Worm (Caenorhabditis elegans) whole organism, mixed stage, embryonic: ENCODE measurements around the gene lias-1.

Source experiments
- M03D4.4 ChIP-seq: sonication (generic microtip); optimal IDR thresholded peaks from 2 replicates; lab custom pipeline; 2017; ENCODE audit warnings: mild to moderate bottlenecking, missing genetic modification characterization, missing compliant biosample characterization
- bed-3 ChIP-seq: fragments of 200-800 bp; sonication (Bioruptor generic); optimal IDR thresholded peaks from 3 replicates; lab custom pipeline; 2018; ENCODE audit warnings: mild to moderate bottlenecking, missing genetic modification characterization, moderate library complexity, missing compliant biosample characterization
- blmp-1 ChIP-seq: fragments of 150-350 bp; optimal IDR thresholded peaks from 2 replicates; lab custom pipeline; 2014; ENCODE audit warnings: missing biosample characterization, missing genetic modification characterization
- ceh-39 ChIP-seq: fragments of 150-350 bp; optimal IDR thresholded peaks from 2 replicates; lab custom pipeline; 2014; ENCODE audit warnings: missing biosample characterization, missing genetic modification characterization
- ceh-43 ChIP-seq: fragments of 200-800 bp; sonication (Bioruptor generic); optimal IDR thresholded peaks from 2 replicates; lab custom pipeline; 2018; ENCODE audit warnings: mild to moderate bottlenecking, missing genetic modification characterization, moderate library complexity, missing compliant biosample characterization
- ceh-83 ChIP-seq: fragments of 200-800 bp; sonication (Bioruptor generic); optimal IDR thresholded peaks from 2 replicates; lab custom pipeline; 2018; ENCODE audit warnings: mild to moderate bottlenecking, missing genetic modification characterization, missing compliant biosample characterization
- ces-1 ChIP-seq: fragments of 150-350 bp; optimal IDR thresholded peaks from 2 replicates; lab custom pipeline; 2014; ENCODE audit warnings: missing biosample characterization, missing genetic modification reagents, missing genetic modification characterization
- cnd-1 ChIP-seq: fragments of 200-800 bp; sonication (Bioruptor generic); optimal IDR thresholded peaks from 2 replicates; lab custom pipeline; 2018; ENCODE audit warnings: mild to moderate bottlenecking, missing genetic modification characterization, missing compliant biosample characterization
- drap-1 ChIP-seq: fragments of 200-800 bp; sonication (Bioruptor generic); optimal IDR thresholded peaks from 3 replicates; lab custom pipeline; 2018; ENCODE audit warnings: mild to moderate bottlenecking, missing genetic modification characterization, missing compliant biosample characterization
- elt-1 ChIP-seq: sonication (generic microtip); optimal IDR thresholded peaks from 2 replicates; lab custom pipeline; 2017; ENCODE audit warnings: missing genetic modification characterization, mild to moderate bottlenecking, missing compliant biosample characterization, antibody characterized with exemption, moderate library complexity, borderline replicate concordance; ENCODE audit not compliant: insufficient read depth
- elt-3 ChIP-seq: fragments of 150-350 bp; optimal IDR thresholded peaks from 2 replicates; lab custom pipeline; 2014; ENCODE audit warnings: missing biosample characterization, missing genetic modification characterization
- flh-1 ChIP-seq: fragments of 200-800 bp; sonication (Bioruptor generic); optimal IDR thresholded peaks from 2 replicates; lab custom pipeline; 2018; ENCODE audit warnings: mild to moderate bottlenecking, missing genetic modification characterization, moderate library complexity, missing compliant biosample characterization
- ham-2 ChIP-seq: fragments of 200-800 bp; sonication (Bioruptor generic); optimal IDR thresholded peaks from 2 replicates; lab custom pipeline; 2018; ENCODE audit warnings: mild to moderate bottlenecking, missing genetic modification characterization, missing compliant biosample characterization
- hlh-1 ChIP-seq: fragments of 150-350 bp; optimal IDR thresholded peaks from 2 replicates; lab custom pipeline; 2014; ENCODE audit warnings: missing biosample characterization, missing genetic modification reagents, missing genetic modification characterization
- lin-13 ChIP-seq: fragments of 150-350 bp; optimal IDR thresholded peaks from 2 replicates; lab custom pipeline; 2014; ENCODE audit warnings: missing biosample characterization, missing genetic modification characterization
- lin-32 ChIP-seq: fragments of 200-800 bp; sonication (Bioruptor generic); optimal IDR thresholded peaks from 2 replicates; lab custom pipeline; 2018; ENCODE audit warnings: mild to moderate bottlenecking, missing genetic modification characterization, missing compliant biosample characterization
- lsy-2 ChIP-seq: fragments of 150-350 bp; optimal IDR thresholded peaks from 2 replicates; lab custom pipeline; 2014; ENCODE audit warnings: missing biosample characterization, missing genetic modification characterization
- mab-5 ChIP-seq: fragments of 150-350 bp; optimal IDR thresholded peaks from 2 replicates; lab custom pipeline; 2014; ENCODE audit warnings: missing biosample characterization, missing genetic modification characterization
- mep-1 ChIP-seq: fragments of 150-350 bp; optimal IDR thresholded peaks from 2 replicates; lab custom pipeline; 2017; ENCODE audit warnings: missing biosample characterization, missing genetic modification reagents, missing genetic modification characterization, inconsistent platforms
- mls-2 ChIP-seq: sonication (generic microtip); optimal IDR thresholded peaks from 2 replicates; lab custom pipeline; 2016; ENCODE audit warnings: mild to moderate bottlenecking, missing genetic modification characterization, moderate library complexity, missing compliant biosample characterization
- nhr-12 ChIP-seq: fragments of 150-350 bp; optimal IDR thresholded peaks from 2 replicates; lab custom pipeline; 2014; ENCODE audit warnings: missing biosample characterization, missing genetic modification characterization
- nhr-2 ChIP-seq: fragments of 150-350 bp; optimal IDR thresholded peaks from 2 replicates; lab custom pipeline; 2014; ENCODE audit warnings: missing biosample characterization, missing genetic modification characterization
- nhr-237 ChIP-seq: fragments of 150-350 bp; optimal IDR thresholded peaks from 2 replicates; lab custom pipeline; 2014; ENCODE audit warnings: missing biosample characterization, missing genetic modification characterization
- nhr-28 ChIP-seq: fragments of 150-350 bp; optimal IDR thresholded peaks from 2 replicates; lab custom pipeline; 2014; ENCODE audit warnings: missing biosample characterization, missing genetic modification characterization
- nhr-76 ChIP-seq: sonication (generic microtip); optimal IDR thresholded peaks from 2 replicates; lab custom pipeline; 2017; ENCODE audit warnings: missing biosample characterization, missing genetic modification characterization
- pha-4 ChIP-seq: fragments of 150-350 bp; optimal IDR thresholded peaks from 2 replicates; lab custom pipeline; 2018; ENCODE audit warnings: missing biosample characterization, missing genetic modification reagents, missing genetic modification characterization
- sem-2 ChIP-seq: fragments of 200-800 bp; sonication (Bioruptor generic); optimal IDR thresholded peaks from 2 replicates; lab custom pipeline; 2018; ENCODE audit warnings: mild to moderate bottlenecking, missing genetic modification characterization, missing compliant biosample characterization
- snpc-4 ChIP-seq: fragments of 150-350 bp; optimal IDR thresholded peaks from 2 replicates; lab custom pipeline; 2014; ENCODE audit warnings: missing biosample characterization, missing genetic modification characterization
- sptf-1 ChIP-seq: sonication (generic microtip); optimal IDR thresholded peaks from 2 replicates; lab custom pipeline; 2017; ENCODE audit warnings: mild to moderate bottlenecking, missing genetic modification characterization, moderate library complexity, missing compliant biosample characterization
- tbx-8 ChIP-seq: fragments of 200-800 bp; sonication (Bioruptor generic); optimal IDR thresholded peaks from 2 replicates; lab custom pipeline; 2018; ENCODE audit warnings: mild to moderate bottlenecking, missing genetic modification characterization, moderate library complexity, missing compliant biosample characterization
- unc-120 ChIP-seq: sonication (generic microtip); optimal IDR thresholded peaks from 2 replicates; lab custom pipeline; 2017; ENCODE audit warnings: missing genetic modification characterization, missing compliant biosample characterization; ENCODE audit not compliant: poor library complexity, severe bottlenecking
- unc-39 ChIP-seq: fragments of 150-350 bp; optimal IDR thresholded peaks from 2 replicates; lab custom pipeline; 2014; ENCODE audit warnings: missing biosample characterization, missing genetic modification characterization
- unc-62 ChIP-seq: fragments of 150-350 bp; optimal IDR thresholded peaks from 2 replicates; lab custom pipeline; 2014; ENCODE audit warnings: missing biosample characterization, missing genetic modification reagents, missing genetic modification characterization
- zip-8 ChIP-seq: fragments of 150-350 bp; optimal IDR thresholded peaks from 2 replicates; lab custom pipeline; 2014; ENCODE audit warnings: missing biosample characterization, missing genetic modification characterization
- ztf-11 ChIP-seq: fragments of 150-350 bp; optimal IDR thresholded peaks from 2 replicates; lab custom pipeline; 2014; ENCODE audit warnings: missing biosample characterization, missing genetic modification characterization

The lias-1 gene

DNA sequence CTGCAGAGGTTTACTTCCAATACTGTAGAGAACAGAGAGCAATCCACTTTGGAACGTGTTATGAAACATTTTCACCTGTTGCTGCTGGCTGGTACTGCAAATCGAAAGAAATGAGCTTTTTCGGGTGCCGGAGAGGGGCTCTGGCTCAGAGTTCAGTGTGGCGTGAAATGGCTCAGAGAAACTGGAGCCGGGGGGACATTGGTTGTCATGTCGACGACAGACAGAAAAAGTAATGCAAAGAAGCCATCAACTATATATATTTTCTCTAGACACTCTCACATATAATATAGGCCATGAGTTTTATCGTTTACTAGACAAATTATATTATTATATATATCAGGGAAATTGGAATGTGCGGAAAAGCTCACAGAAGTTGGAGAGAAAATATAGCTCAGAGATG lies 32.5 kb upstream of the lias-1 start, which contains the start of gene cfap-20:
TSS of gene cfap-20 (minus strand) at position 101 of the 400 bp plus-strand sequence.
- TF ChIP-seq sptf-1 (tag; lab: Kevin White, UChicago) = no peak
- no peak for TF ChIP-seq nhr-12
- TF ChIP-seq cnd-1 (tag; lab: Kevin White, UChicago) = no peak
- no peak for TF ChIP-seq ceh-43
- TF ChIP-seq sem-2 = no peak
- TF ChIP-seq unc-120 (tag; lab: Kevin White, UChicago) = no peak
- no peak for TF ChIP-seq nhr-2 (tag; lab: Kevin White, UChicago)
- no peak for TF ChIP-seq elt-1 (tag; lab: Kevin White, UChicago)
- TF ChIP-seq lsy-2 (tag; lab: Kevin White, UChicago) = no peak
- no peak for TF ChIP-seq tbx-8 (GFP tag; lab: Kevin White, UChicago)

- TF ChIP-seq unc-39 (tag; lab: Kevin White, UChicago) = no peak
- no peak for TF ChIP-seq ztf-11 (tag; lab: Kevin White, UChicago)
- no peak for TF ChIP-seq mep-1 (tag; lab: Kevin White, UChicago)
- no peak for TF ChIP-seq unc-62 (GFP tag; lab: Kevin White, UChicago)
- no peak for TF ChIP-seq ceh-39 (tag; lab: Kevin White, UChicago)
- no peak for TF ChIP-seq lsy-2 (tag; lab: Kevin White, UChicago)
- TF ChIP-seq ceh-83 (GFP tag; lab: Kevin White, UChicago) = no peak
- TF ChIP-seq cnd-1 (tag; lab: Kevin White, UChicago) = no peak
- TF ChIP-seq snpc-4 (tag; lab: Kevin White, UChicago) = no peak
- TF ChIP-seq flh-1 (GFP tag; lab: Kevin White, UChicago) = no peak
Measured at ce11 chrIII:3534185-3534584, 29.3 kb upstream of the lias-1 start.

ce11 chrIII:3532035-3532434 lies 27.1 kb upstream of the lias-1 start:
- TF ChIP-seq nhr-237 (tag; lab: Kevin White, UChicago) (peak; percentile 17), mls-2 (tag; lab: Kevin White, UChicago) (no peak), pha-4 (tag; lab: Kevin White, UChicago) (peak; percentile 59), lin-13 (tag; lab: Kevin White, UChicago) (peak; percentile 36), flh-1 (GFP tag; lab: Kevin White, UChicago) (no peak), elt-3 (tag; lab: Kevin White, UChicago) (no peak), hlh-1 (tag; lab: Kevin White, UChicago) (peak; percentile 33), sptf-1 (tag; lab: Kevin White, UChicago) (no peak), elt-1 (tag; lab: Kevin White, UChicago) (no peak), ceh-39 (tag; lab: Kevin White, UChicago) (peak; percentile 64), cnd-1 (tag; lab: Kevin White, UChicago) (no peak), nhr-28 (tag; lab: Kevin White, UChicago) (no peak), snpc-4 (tag; lab: Kevin White, UChicago) (no peak), unc-39 (tag; lab: Kevin White, UChicago) (no peak), mab-5 (tag; lab: Kevin White, UChicago) (no peak), bed-3 (GFP tag; lab: Kevin White, UChicago) (no peak), sem-2 (no peak), lsy-2 (tag; lab: Kevin White, UChicago) (no peak), nhr-2 (tag; lab: Kevin White, UChicago) (peak; percentile 53), unc-62 (GFP tag; lab: Kevin White, UChicago) (peak; percentile 62), ztf-11 (tag; lab: Kevin White, UChicago) (no peak), ceh-43 (no peak), blmp-1 (no peak), unc-120 (tag; lab: Kevin White, UChicago) (peak; percentile 94), tbx-8 (GFP tag; lab: Kevin White, UChicago) (peak; percentile 2), nhr-76 (no peak), M03D4.4 (tag; lab: Kevin White, UChicago) (no peak), ces-1 (GFP tag; lab: Kevin White, UChicago) (peak; percentile 89), lin-32 (no peak), ceh-83 (GFP tag; lab: Kevin White, UChicago) (no peak), drap-1 (no peak), ham-2 (GFP tag; lab: Kevin White, UChicago) (peak; percentile 72), nhr-12 (no peak), mep-1 (tag; lab: Kevin White, UChicago) (peak; percentile 92), zip-8 (tag; lab: Kevin White, UChicago) (no peak)
